Worm (Caenorhabditis elegans): Measurements from ENCODE around the gene B0280.17.

Gene B0280.17

ce11 chrIII:7181822-7182221 lies 45.9 kb upstream of the B0280.17 start, which contains the start of gene epg-4 (continued):
- TF ChIP-seq daf-16 (GFP tag; optimal IDR thresholded peaks at IDR 0.05) (no peak), daf-16 (tag; optimal IDR thresholded peaks at IDR 0.05) (no peak), lin-29 (GFP tag; IDR thresholded peaks at IDR 0.05) (no peak), nhr-41 (GFP tag; IDR thresholded peaks at IDR 0.05) (no peak), ztf-11 (tag; optimal IDR thresholded peaks at IDR 0.05) (no peak), lin-1 (GFP tag; IDR thresholded peaks at IDR 0.05) (no peak), ceh-28 (tag; optimal IDR thresholded peaks at IDR 0.05) (no peak), egl-43 (GFP tag; IDR thresholded peaks at IDR 0.05) (no peak), ZK546.5 (tag; optimal IDR thresholded peaks at IDR 0.05) (no peak), F37D6.2 (tag; optimal IDR thresholded peaks at IDR 0.05) (no peak), mes-2 (tag; optimal IDR thresholded peaks at IDR 0.05; ENCODE audit: poor library complexity, severe bottlenecking) (peak; percentile 66), mdl-1 (tag; optimal IDR thresholded peaks at IDR 0.05) (no peak), nhr-25 (tag; optimal IDR thresholded peaks at IDR 0.05; ENCODE audit: borderline replicate concordance, insufficient read depth) (no peak), ces-1 (GFP tag; optimal IDR thresholded peaks at IDR 0.05) (no peak), arid-1 (GFP tag; conservative IDR thresholded peaks at IDR 0.05) (0 out of 2 replicates have a peak, but pooled peaks have one; percentile 5), Y48G9A.11 (GFP tag; IDR thresholded peaks at IDR 0.05) (no peak), duxl-1 (tag; optimal IDR thresholded peaks at IDR 0.05; ENCODE audit: poor library complexity) (no peak), zfp-3 (GFP tag; conservative IDR thresholded peaks at IDR 0.05) (0 out of 2 replicates have a peak, but pooled peaks have one; percentile 47), ceh-32 (tag; optimal IDR thresholded peaks at IDR 0.05; ENCODE audit: poor library complexity) (no peak), unc-130 (GFP tag; optimal IDR thresholded peaks at IDR 0.05) (no peak), ceh-82 (tag; optimal IDR thresholded peaks at IDR 0.05) (no peak), nhr-48 (tag; optimal IDR thresholded peaks at IDR 0.05) (no peak), jun-1 (tag; optimal IDR thresholded peaks at IDR 0.05) (no peak), Y5F2A.4 (GFP tag; optimal IDR thresholded peaks at IDR 0.05) (no peak), nhr-6 (tag; optimal IDR thresholded peaks at IDR 0.05) (no peak), php-3 (GFP tag; IDR thresholded peaks at IDR 0.05) (no peak), unc-39 (tag; optimal IDR thresholded peaks at IDR 0.05) (no peak), madf-5 (GFP tag; IDR thresholded peaks at IDR 0.05) (no peak), snpc-1.2 (GFP tag; IDR thresholded peaks at IDR 0.05) (no peak), T26A8.4 (GFP tag; IDR thresholded peaks at IDR 0.05) (no peak), daf-8 (GFP tag; IDR thresholded peaks at IDR 0.05) (no peak), lim-7 (GFP tag; IDR thresholded peaks at IDR 0.05) (0 out of 2 replicates have a peak, but pooled peaks have one; percentile 3), tra-1 (GFP tag; IDR thresholded peaks at IDR 0.05) (no peak), nhr-102 (tag; optimal IDR thresholded peaks at IDR 0.05) (no peak), mxl-3 (GFP tag; optimal IDR thresholded peaks at IDR 0.05) (peak; percentile 49), ceh-62 (tag; optimal IDR thresholded peaks at IDR 0.05) (no peak), zip-11 (GFP tag; IDR thresholded peaks at IDR 0.05) (no peak), nhr-76 (tag; optimal IDR thresholded peaks at IDR 0.05) (no peak), daf-19 (GFP tag; conservative IDR thresholded peaks at IDR 0.05) (no peak), nhr-28 (tag; optimal IDR thresholded peaks at IDR 0.05) (peak; percentile 52), fos-1 (tag; optimal IDR thresholded peaks at IDR 0.05) (no peak), hlh-30 (tag; optimal IDR thresholded peaks at IDR 0.05; ENCODE audit: insufficient read depth) (peak; percentile 96), dmd-6 (GFP tag; IDR thresholded peaks at IDR 0.05) (no peak), mdt-29 (GFP tag; IDR thresholded peaks at IDR 0.05) (no peak), snpc-4 (tag; optimal IDR thresholded peaks at IDR 0.05) (no peak), nhr-77 (tag; optimal IDR thresholded peaks at IDR 0.05) (peak; percentile 80), pha-4 (GFP tag; IDR thresholded peaks at IDR 0.05) (peak; percentile 63; the same call in 1 of the 2 replicates), pha-4 (tag; optimal IDR thresholded peaks at IDR 0.05) (peak; percentile 31), vab-7 (GFP tag; IDR thresholded peaks at IDR 0.05) (no peak), T20F7.1 (GFP tag; optimal IDR thresholded peaks at IDR 0.05) (peak; percentile 61), spr-3 (GFP tag; optimal IDR thresholded peaks at IDR 0.05) (no peak), ceh-44 (GFP tag; IDR thresholded peaks at IDR 0.05) (no peak)
